Fruit fly (Drosophila melanogaster) whole organism, prepupa: ENCODE results near the gene CG17107.

Experiments
- CG10631 ChIP-seq: fragments of 200-800 bp; sonication (Bioruptor generic); optimal IDR thresholded peaks from 2 replicates; lab custom pipeline; 2016; ENCODE audit warnings: missing biosample characterization, missing genetic modification characterization
- CG10669 ChIP-seq: fragments of 200-800 bp; sonication (Bioruptor generic); optimal IDR thresholded peaks from 3 replicates; lab custom pipeline; 2018; ENCODE audit warnings: missing biosample characterization, mild to moderate bottlenecking, missing genetic modification characterization, moderate library complexity
- CG11902 ChIP-seq: fragments of 200-800 bp; sonication (Bioruptor generic); optimal IDR thresholded peaks from 3 replicates; lab custom pipeline; 2016; ENCODE audit warnings: missing biosample characterization, missing genetic modification characterization
- CG15336 ChIP-seq: fragments of 200-800 bp; sonication (Bioruptor generic); IDR thresholded peaks from 2 replicates; pipeline ENCODE4 v1.3.6; 2022; ENCODE audit warnings: missing biosample characterization, missing genetic modification characterization
- CG3032 ChIP-seq: fragments of 200-800 bp; optimal IDR thresholded peaks from 2 replicates; lab custom pipeline; 2019; ENCODE audit warnings: missing biosample characterization, mild to moderate bottlenecking, missing genetic modification characterization, moderate library complexity
- CG31627 ChIP-seq: fragments of 200-800 bp; sonication (Bioruptor generic); optimal IDR thresholded peaks from 3 replicates; lab custom pipeline; 2016; ENCODE audit warnings: missing biosample characterization, missing genetic modification characterization
- CG34406 ChIP-seq: fragments of 200-800 bp; sonication (Bioruptor generic); optimal IDR thresholded peaks from 3 replicates; lab custom pipeline; 2016; ENCODE audit warnings: missing biosample characterization, missing genetic modification characterization
- CG3919 ChIP-seq: fragments of 200-800 bp; sonication (Bioruptor generic); optimal IDR thresholded peaks from 3 replicates; lab custom pipeline; 2016; ENCODE audit warnings: missing biosample characterization, missing genetic modification characterization
- CG6276 ChIP-seq: fragments of 200-800 bp; sonication (Bioruptor generic); optimal IDR thresholded peaks from 2 replicates; lab custom pipeline; 2017; ENCODE audit warnings: missing biosample characterization, mild to moderate bottlenecking, missing genetic modification characterization
- CG6792 ChIP-seq: fragments of 200-800 bp; sonication (Bioruptor generic); optimal IDR thresholded peaks from 3 replicates; lab custom pipeline; 2016; ENCODE audit warnings: missing biosample characterization, missing genetic modification characterization
- CG6808 ChIP-seq: fragments of 200-800 bp; sonication (Bioruptor generic); optimal IDR thresholded peaks from 3 replicates; lab custom pipeline; 2017; ENCODE audit warnings: missing biosample characterization, missing genetic modification characterization, mild to moderate bottlenecking, moderate library complexity, missing genetic modification reagents
- CG7368 ChIP-seq: fragments of 200-800 bp; sonication (Bioruptor generic); optimal IDR thresholded peaks from 3 replicates; lab custom pipeline; 2016; ENCODE audit warnings: missing biosample characterization, missing genetic modification characterization
- CG8119 ChIP-seq: fragments of 200-800 bp; sonication (Bioruptor generic); IDR thresholded peaks from 3 replicates; pipeline ENCODE4 v1.3.6; 2022; ENCODE audit warnings: missing biosample characterization, missing genetic modification characterization
- CG8319 ChIP-seq: fragments of 200-800 bp; sonication (Bioruptor generic); optimal IDR thresholded peaks from 3 replicates; lab custom pipeline; 2016; ENCODE audit warnings: missing biosample characterization, missing genetic modification characterization
- CG8632 ChIP-seq: fragments of 200-800 bp; sonication (Bioruptor generic); optimal IDR thresholded peaks from 3 replicates; lab custom pipeline; 2016; ENCODE audit warnings: missing biosample characterization, missing genetic modification characterization
- CG9139 ChIP-seq: fragments of 200-800 bp; sonication (Bioruptor generic); optimal IDR thresholded peaks from 3 replicates; lab custom pipeline; 2017; ENCODE audit warnings: missing biosample characterization, mild to moderate bottlenecking, missing genetic modification characterization
- Ets21C ChIP-seq: fragments of 200-800 bp; sonication (Bioruptor generic); optimal IDR thresholded peaks from 3 replicates; lab custom pipeline; 2016; ENCODE audit warnings: missing biosample characterization, missing genetic modification characterization
- Hr38 ChIP-seq: sonication (Bioruptor generic); optimal IDR thresholded peaks from 2 replicates; lab custom pipeline; 2016; ENCODE audit warnings: missing biosample characterization, missing genetic modification characterization
- Hr39 ChIP-seq: fragments of 200-800 bp; sonication (Bioruptor generic); optimal IDR thresholded peaks from 2 replicates; lab custom pipeline; 2016; ENCODE audit warnings: missing biosample characterization, missing genetic modification characterization
- Hr4 ChIP-seq: fragments of 200-800 bp; sonication (Bioruptor generic); optimal IDR thresholded peaks from 3 replicates; lab custom pipeline; 2016; ENCODE audit warnings: missing biosample characterization, missing genetic modification characterization
- Lpt ChIP-seq: fragments of 200-800 bp; sonication (Bioruptor generic); optimal IDR thresholded peaks from 3 replicates; lab custom pipeline; 2016; ENCODE audit warnings: missing biosample characterization, missing genetic modification characterization
- Met ChIP-seq: fragments of 200-800 bp; sonication (Bioruptor generic); optimal IDR thresholded peaks from 3 replicates; lab custom pipeline; 2016; ENCODE audit warnings: missing biosample characterization, missing genetic modification characterization
- Smox ChIP-seq: fragments of 200-800 bp; sonication (Bioruptor generic); optimal IDR thresholded peaks from 3 replicates; lab custom pipeline; 2016; ENCODE audit warnings: missing biosample characterization, missing genetic modification characterization
- Sox102F ChIP-seq: fragments of 200-800 bp; sonication (Bioruptor generic); optimal IDR thresholded peaks from 2 replicates; lab custom pipeline; 2016; ENCODE audit warnings: missing biosample characterization, mild to moderate bottlenecking, missing genetic modification characterization
- achi ChIP-seq: fragments of 200-800 bp; sonication (Bioruptor generic); optimal IDR thresholded peaks from 3 replicates; lab custom pipeline; 2016; ENCODE audit warnings: missing biosample characterization, missing genetic modification characterization
- acj6 ChIP-seq: fragments of 200-800 bp; sonication (Bioruptor generic); optimal IDR thresholded peaks from 3 replicates; lab custom pipeline; 2016; ENCODE audit warnings: missing biosample characterization, missing genetic modification characterization
- cyc ChIP-seq: fragments of 200-800 bp; sonication (Bioruptor generic); optimal IDR thresholded peaks from 3 replicates; lab custom pipeline; 2016; ENCODE audit warnings: missing biosample characterization, missing genetic modification characterization
- dac ChIP-seq: fragments of 200-800 bp; sonication (Bioruptor generic); optimal IDR thresholded peaks from 2 replicates; lab custom pipeline; 2017; ENCODE audit warnings: missing biosample characterization, mild to moderate bottlenecking, missing genetic modification characterization
- fd59A ChIP-seq: fragments of 200-800 bp; sonication (Bioruptor generic); optimal IDR thresholded peaks from 2 replicates; lab custom pipeline; 2017; ENCODE audit warnings: missing biosample characterization, mild to moderate bottlenecking, missing genetic modification characterization, missing genetic modification reagents
- fd85E ChIP-seq: fragments of 200-800 bp; sonication (Bioruptor generic); optimal IDR thresholded peaks from 3 replicates; lab custom pipeline; 2016; ENCODE audit warnings: missing biosample characterization, missing genetic modification characterization
- fkh ChIP-seq: fragments of 200-800 bp; sonication (Bioruptor generic); optimal IDR thresholded peaks from 3 replicates; lab custom pipeline; 2017; ENCODE audit warnings: missing biosample characterization, mild to moderate bottlenecking, missing genetic modification characterization, moderate library complexity
- lz ChIP-seq: fragments of 200-800 bp; sonication (Bioruptor generic); optimal IDR thresholded peaks from 3 replicates; lab custom pipeline; 2016; ENCODE audit warnings: missing biosample characterization, missing genetic modification characterization
- pdm3 ChIP-seq: fragments of 200-800 bp; sonication (Bioruptor generic); optimal IDR thresholded peaks from 3 replicates; lab custom pipeline; 2016; ENCODE audit warnings: missing biosample characterization, missing genetic modification characterization
- salr ChIP-seq, 2 experiments: fragments of 200-800 bp; sonication (Bioruptor generic); optimal IDR thresholded peaks; 3 replicates each; lab custom pipeline; 2016 to 2018; ENCODE audit warnings: missing biosample characterization in 2 of 2, missing genetic modification characterization in 2 of 2, mild to moderate bottlenecking in 1 of 2
- spab ChIP-seq: fragments of 200-800 bp; sonication (Bioruptor generic); optimal IDR thresholded peaks from 2 replicates; lab custom pipeline; 2017; ENCODE audit warnings: missing biosample characterization, mild to moderate bottlenecking, missing genetic modification characterization, missing genetic modification reagents
- ss ChIP-seq, 2 experiments: fragments of 200-800 bp; sonication (Bioruptor generic); optimal IDR thresholded peaks; 2 replicates in 1 of 2; 3 replicates in 1 of 2; lab custom pipeline; 2017 to 2018; ENCODE audit warnings: mild to moderate bottlenecking in 2 of 2, missing biosample characterization in 2 of 2, missing genetic modification characterization in 2 of 2, moderate library complexity in 1 of 2
- svp ChIP-seq: fragments of 200-800 bp; sonication (Bioruptor generic); peaks from one replicate; lab custom pipeline; 2016; ENCODE audit warnings: missing biosample characterization, missing genetic modification characterization
- vri ChIP-seq: fragments of 200-800 bp; sonication (Bioruptor generic); optimal IDR thresholded peaks from 3 replicates; lab custom pipeline; 2016; ENCODE audit warnings: missing biosample characterization, mild to moderate bottlenecking, missing genetic modification characterization

The CG17107 gene

DNA sequence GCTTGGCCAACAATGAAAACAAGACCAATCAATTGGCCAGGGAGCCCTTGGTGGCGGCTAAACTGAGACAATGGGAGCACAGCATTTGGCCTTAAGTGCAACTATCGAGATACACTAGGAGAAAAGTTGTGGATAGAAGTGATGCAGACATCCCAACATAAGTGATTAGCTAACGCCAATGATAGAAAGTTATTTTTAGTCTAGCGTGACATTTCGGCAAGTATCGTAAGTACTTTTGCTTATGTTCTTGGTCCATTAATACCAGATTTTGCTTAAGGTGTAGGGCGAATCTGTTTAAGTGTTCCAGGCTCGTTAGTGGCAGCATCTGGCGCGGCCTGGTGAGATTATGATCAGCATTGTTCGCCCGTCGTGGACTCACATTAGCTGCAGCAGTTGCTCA, 49.0 kb upstream of the CG17107 start (continued):
- peak; percentile 15 for TF ChIP-seq CG6808 (GFP tag; lab: Kevin White, UChicago)
- TF ChIP-seq Smox (GFP tag; lab: Kevin White, UChicago): peak; percentile 22
- TF ChIP-seq CG8119: no peak
- peak; percentile 16 for TF ChIP-seq pdm3 (GFP tag; lab: Kevin White, UChicago)

DNA sequence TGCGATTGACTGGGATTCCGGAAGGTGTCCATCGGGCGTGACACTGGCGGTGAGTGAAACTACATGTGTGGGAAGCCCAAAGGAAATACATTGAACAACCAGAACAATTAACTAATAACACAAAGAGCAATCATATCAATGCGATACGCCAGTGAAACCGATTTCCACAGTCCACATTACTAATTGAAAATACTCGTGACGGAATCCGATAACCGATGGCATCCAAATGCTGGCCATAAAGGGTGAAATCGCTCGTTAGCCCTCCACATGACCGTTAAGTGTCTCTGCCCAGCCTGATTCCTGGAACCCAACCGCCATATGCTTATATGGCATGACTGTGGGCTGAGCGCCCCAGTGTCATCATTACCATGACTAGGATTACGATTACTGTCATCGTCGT, 43.3 kb upstream of the CG17107 start, which contains the start of gene CG7329:
Gene CG7329 (minus strand): TSS at position 101 of the 400 bp plus-strand sequence.
- no peak for TF ChIP-seq CG3032 (tag; lab: Kevin White, UChicago)
- TF ChIP-seq Sox102F: no peak
- no peak for TF ChIP-seq CG8319 (GFP tag; lab: Kevin White, UChicago)
- TF ChIP-seq CG10631 (GFP tag; lab: Kevin White, UChicago): no peak
- no peak for TF ChIP-seq CG6792 (GFP tag; lab: Kevin White, UChicago)
- no peak for TF ChIP-seq CG9139 (GFP tag; lab: Kevin White, UChicago)
- TF ChIP-seq CG31627: no peak
- no peak for TF ChIP-seq salr (GFP tag; optimal IDR thresholded peaks at IDR 0.05; lab: Kevin White, UChicago)
- no peak for TF ChIP-seq vri (GFP tag; lab: Kevin White, UChicago)
- no peak for TF ChIP-seq CG3919
- TF ChIP-seq achi: no peak
- TF ChIP-seq CG11902 (GFP tag; lab: Kevin White, UChicago): no peak
- TF ChIP-seq spab: no peak
- no peak for TF ChIP-seq Hr38

DNA sequence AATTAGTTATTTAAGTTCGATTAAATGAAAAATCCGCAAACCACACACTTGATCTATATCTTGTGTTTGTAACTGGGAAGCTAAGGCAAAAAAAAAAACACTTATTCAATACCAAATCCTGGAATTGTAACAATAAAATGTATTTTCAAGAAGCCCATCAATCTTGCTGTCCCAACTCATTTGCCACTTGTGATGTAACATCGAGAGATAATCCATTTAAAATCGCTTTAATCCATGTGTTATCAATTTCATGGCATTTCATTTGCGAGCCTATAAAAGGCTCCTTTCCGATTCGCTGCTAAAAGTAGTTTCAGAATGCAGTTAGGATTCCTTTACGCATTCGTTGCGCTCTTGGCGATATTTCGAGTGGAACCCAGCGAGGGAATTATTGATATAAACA, 42.1 kb upstream of the CG17107 start, which contains the start of gene CG31872:
Gene CG31872 (plus strand): TSS at position 301 of the 400 bp plus-strand sequence.
- TF ChIP-seq salr (GFP tag; optimal IDR thresholded peaks at IDR 0.05; lab: Kevin White, UChicago) (no peak), CG8632 (GFP tag; lab: Kevin White, UChicago) (no peak), Hr38 (no peak), pdm3 (GFP tag; lab: Kevin White, UChicago) (no peak), fd85E (GFP tag; lab: Kevin White, UChicago) (no peak), dac (GFP tag; lab: Kevin White, UChicago) (no peak), CG11902 (GFP tag; lab: Kevin White, UChicago) (no peak), ss (GFP tag; optimal IDR thresholded peaks at IDR 0.05; lab: Kevin White, UChicago) (no peak), Met (no peak), cyc (GFP tag; lab: Kevin White, UChicago) (no peak), CG8319 (GFP tag; lab: Kevin White, UChicago) (no peak)

DNA sequence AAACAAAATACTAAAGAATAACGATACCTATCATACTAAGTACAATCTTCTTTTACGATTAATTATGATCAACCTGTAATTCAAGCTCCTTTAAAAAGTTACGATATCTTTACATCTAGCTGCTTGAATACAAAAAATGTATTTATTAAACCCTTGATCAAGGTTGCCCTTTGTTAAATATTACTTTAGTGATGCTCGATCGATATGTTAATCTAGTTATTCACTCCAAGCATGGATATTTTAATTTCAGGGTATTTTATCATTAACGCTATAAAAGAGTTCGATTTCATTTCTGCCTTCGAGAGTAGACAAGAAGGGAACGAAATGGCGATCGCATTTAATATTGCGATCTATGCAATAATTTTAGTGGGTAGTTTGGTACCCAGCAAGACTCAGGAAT, 38.0 kb upstream of the CG17107 start, which contains the start of gene CG18284:
Gene CG18284 (plus strand): TSS at position 301 of the 400 bp plus-strand sequence.
- TF ChIP-seq CG3032 (tag; lab: Kevin White, UChicago): no peak
- TF ChIP-seq pdm3 (GFP tag; lab: Kevin White, UChicago): no peak
- TF ChIP-seq CG10669 (GFP tag; lab: Kevin White, UChicago): no peak
- TF ChIP-seq Ets21C (GFP tag; lab: Kevin White, UChicago): no peak
- TF ChIP-seq CG7368 (GFP tag; lab: Kevin White, UChicago): no peak
- TF ChIP-seq svp (GFP tag; lab: Kevin White, UChicago): no peak
- no peak for TF ChIP-seq CG15336
- TF ChIP-seq CG31627: no peak
- no peak for TF ChIP-seq ss (GFP tag; optimal IDR thresholded peaks at IDR 0.05; lab: Kevin White, UChicago)
- no peak for TF ChIP-seq fkh (GFP tag; lab: Kevin White, UChicago)
- no peak for TF ChIP-seq Lpt
- TF ChIP-seq vri (GFP tag; lab: Kevin White, UChicago): no peak

DNA sequence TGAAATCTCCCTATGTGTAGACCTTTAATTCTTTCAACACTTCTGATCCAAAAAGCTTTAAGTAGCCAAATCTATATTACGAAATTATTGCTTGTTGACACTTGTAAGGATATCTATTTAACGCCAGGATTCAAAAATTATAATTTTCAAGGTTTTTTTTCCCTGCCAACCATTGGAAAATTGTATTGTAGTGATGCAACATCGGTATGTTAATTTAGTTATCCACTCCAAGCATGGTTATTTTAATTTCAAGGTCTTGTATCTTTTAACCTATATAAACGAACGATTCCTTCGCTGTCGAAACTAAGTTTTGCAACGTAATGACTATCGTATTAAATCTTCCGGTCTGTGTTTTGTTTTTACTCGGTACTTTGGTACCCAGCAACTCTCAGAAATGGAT, 35.6 kb upstream of the CG17107 start, which contains the start of gene CG17097:
Gene CG17097 (plus strand): TSS at position 301 of the 400 bp plus-strand sequence.
- TF ChIP-seq CG7368 (GFP tag; lab: Kevin White, UChicago): no peak
- no peak for TF ChIP-seq CG8319 (GFP tag; lab: Kevin White, UChicago)
- TF ChIP-seq fd59A (GFP tag; lab: Kevin White, UChicago): no peak
- TF ChIP-seq CG6276: no peak
- no peak for TF ChIP-seq acj6
- no peak for TF ChIP-seq CG6808 (GFP tag; lab: Kevin White, UChicago)
- TF ChIP-seq Hr39: no peak
- TF ChIP-seq lz (GFP tag; lab: Kevin White, UChicago): no peak
- no peak for TF ChIP-seq spab
- no peak for TF ChIP-seq cyc (GFP tag; lab: Kevin White, UChicago)
- TF ChIP-seq Hr4: no peak
- TF ChIP-seq CG34406 (GFP tag; lab: Kevin White, UChicago): no peak
